Worm (Caenorhabditis elegans) whole organism, mixed stage, embryonic: ENCODE measurements around the gene mars-1.
A peak's percentile ranks its signal among the peaks of the same experiment; 100 is the strongest.

Experiments
- M03D4.4 ChIP-seq: sonication (generic microtip); optimal IDR thresholded peaks from 2 replicates; lab custom pipeline; 2017; ENCODE audit warnings: mild to moderate bottlenecking, missing genetic modification characterization, missing compliant biosample characterization
- bed-3 ChIP-seq: fragments of 200-800 bp; sonication (Bioruptor generic); optimal IDR thresholded peaks from 3 replicates; lab custom pipeline; 2018; ENCODE audit warnings: mild to moderate bottlenecking, missing genetic modification characterization, moderate library complexity, missing compliant biosample characterization
- blmp-1 ChIP-seq: fragments of 150-350 bp; optimal IDR thresholded peaks from 2 replicates; lab custom pipeline; 2014; ENCODE audit warnings: missing biosample characterization, missing genetic modification characterization
- ceh-39 ChIP-seq: fragments of 150-350 bp; optimal IDR thresholded peaks from 2 replicates; lab custom pipeline; 2014; ENCODE audit warnings: missing biosample characterization, missing genetic modification characterization
- ceh-43 ChIP-seq: fragments of 200-800 bp; sonication (Bioruptor generic); optimal IDR thresholded peaks from 2 replicates; lab custom pipeline; 2018; ENCODE audit warnings: mild to moderate bottlenecking, missing genetic modification characterization, moderate library complexity, missing compliant biosample characterization
- ceh-83 ChIP-seq: fragments of 200-800 bp; sonication (Bioruptor generic); optimal IDR thresholded peaks from 2 replicates; lab custom pipeline; 2018; ENCODE audit warnings: mild to moderate bottlenecking, missing genetic modification characterization, missing compliant biosample characterization
- ces-1 ChIP-seq: fragments of 150-350 bp; optimal IDR thresholded peaks from 2 replicates; lab custom pipeline; 2014; ENCODE audit warnings: missing biosample characterization, missing genetic modification reagents, missing genetic modification characterization
- cnd-1 ChIP-seq: fragments of 200-800 bp; sonication (Bioruptor generic); optimal IDR thresholded peaks from 2 replicates; lab custom pipeline; 2018; ENCODE audit warnings: mild to moderate bottlenecking, missing genetic modification characterization, missing compliant biosample characterization
- drap-1 ChIP-seq: fragments of 200-800 bp; sonication (Bioruptor generic); optimal IDR thresholded peaks from 3 replicates; lab custom pipeline; 2018; ENCODE audit warnings: mild to moderate bottlenecking, missing genetic modification characterization, missing compliant biosample characterization
- elt-1 ChIP-seq: sonication (generic microtip); optimal IDR thresholded peaks from 2 replicates; lab custom pipeline; 2017; ENCODE audit warnings: missing genetic modification characterization, mild to moderate bottlenecking, missing compliant biosample characterization, antibody characterized with exemption, moderate library complexity, borderline replicate concordance; ENCODE audit not compliant: insufficient read depth
- elt-3 ChIP-seq: fragments of 150-350 bp; optimal IDR thresholded peaks from 2 replicates; lab custom pipeline; 2014; ENCODE audit warnings: missing biosample characterization, missing genetic modification characterization
- flh-1 ChIP-seq: fragments of 200-800 bp; sonication (Bioruptor generic); optimal IDR thresholded peaks from 2 replicates; lab custom pipeline; 2018; ENCODE audit warnings: mild to moderate bottlenecking, missing genetic modification characterization, moderate library complexity, missing compliant biosample characterization
- ham-2 ChIP-seq: fragments of 200-800 bp; sonication (Bioruptor generic); optimal IDR thresholded peaks from 2 replicates; lab custom pipeline; 2018; ENCODE audit warnings: mild to moderate bottlenecking, missing genetic modification characterization, missing compliant biosample characterization
- hlh-1 ChIP-seq: fragments of 150-350 bp; optimal IDR thresholded peaks from 2 replicates; lab custom pipeline; 2014; ENCODE audit warnings: missing biosample characterization, missing genetic modification reagents, missing genetic modification characterization
- lin-13 ChIP-seq: fragments of 150-350 bp; optimal IDR thresholded peaks from 2 replicates; lab custom pipeline; 2014; ENCODE audit warnings: missing biosample characterization, missing genetic modification characterization
- lin-32 ChIP-seq: fragments of 200-800 bp; sonication (Bioruptor generic); optimal IDR thresholded peaks from 2 replicates; lab custom pipeline; 2018; ENCODE audit warnings: mild to moderate bottlenecking, missing genetic modification characterization, missing compliant biosample characterization
- lsy-2 ChIP-seq: fragments of 150-350 bp; optimal IDR thresholded peaks from 2 replicates; lab custom pipeline; 2014; ENCODE audit warnings: missing biosample characterization, missing genetic modification characterization
- mab-5 ChIP-seq: fragments of 150-350 bp; optimal IDR thresholded peaks from 2 replicates; lab custom pipeline; 2014; ENCODE audit warnings: missing biosample characterization, missing genetic modification characterization
- mep-1 ChIP-seq: fragments of 150-350 bp; optimal IDR thresholded peaks from 2 replicates; lab custom pipeline; 2017; ENCODE audit warnings: missing biosample characterization, missing genetic modification reagents, missing genetic modification characterization, inconsistent platforms
- mls-2 ChIP-seq: sonication (generic microtip); optimal IDR thresholded peaks from 2 replicates; lab custom pipeline; 2016; ENCODE audit warnings: mild to moderate bottlenecking, missing genetic modification characterization, moderate library complexity, missing compliant biosample characterization
- nhr-12 ChIP-seq: fragments of 150-350 bp; optimal IDR thresholded peaks from 2 replicates; lab custom pipeline; 2014; ENCODE audit warnings: missing biosample characterization, missing genetic modification characterization
- nhr-2 ChIP-seq: fragments of 150-350 bp; optimal IDR thresholded peaks from 2 replicates; lab custom pipeline; 2014; ENCODE audit warnings: missing biosample characterization, missing genetic modification characterization
- nhr-237 ChIP-seq: fragments of 150-350 bp; optimal IDR thresholded peaks from 2 replicates; lab custom pipeline; 2014; ENCODE audit warnings: missing biosample characterization, missing genetic modification characterization
- nhr-28 ChIP-seq: fragments of 150-350 bp; optimal IDR thresholded peaks from 2 replicates; lab custom pipeline; 2014; ENCODE audit warnings: missing biosample characterization, missing genetic modification characterization
- nhr-76 ChIP-seq: sonication (generic microtip); optimal IDR thresholded peaks from 2 replicates; lab custom pipeline; 2017; ENCODE audit warnings: missing biosample characterization, missing genetic modification characterization
- pha-4 ChIP-seq: fragments of 150-350 bp; optimal IDR thresholded peaks from 2 replicates; lab custom pipeline; 2018; ENCODE audit warnings: missing biosample characterization, missing genetic modification reagents, missing genetic modification characterization
- sem-2 ChIP-seq: fragments of 200-800 bp; sonication (Bioruptor generic); optimal IDR thresholded peaks from 2 replicates; lab custom pipeline; 2018; ENCODE audit warnings: mild to moderate bottlenecking, missing genetic modification characterization, missing compliant biosample characterization
- snpc-4 ChIP-seq: fragments of 150-350 bp; optimal IDR thresholded peaks from 2 replicates; lab custom pipeline; 2014; ENCODE audit warnings: missing biosample characterization, missing genetic modification characterization
- sptf-1 ChIP-seq: sonication (generic microtip); optimal IDR thresholded peaks from 2 replicates; lab custom pipeline; 2017; ENCODE audit warnings: mild to moderate bottlenecking, missing genetic modification characterization, moderate library complexity, missing compliant biosample characterization
- tbx-8 ChIP-seq: fragments of 200-800 bp; sonication (Bioruptor generic); optimal IDR thresholded peaks from 2 replicates; lab custom pipeline; 2018; ENCODE audit warnings: mild to moderate bottlenecking, missing genetic modification characterization, moderate library complexity, missing compliant biosample characterization
- unc-120 ChIP-seq: sonication (generic microtip); optimal IDR thresholded peaks from 2 replicates; lab custom pipeline; 2017; ENCODE audit warnings: missing genetic modification characterization, missing compliant biosample characterization; ENCODE audit not compliant: poor library complexity, severe bottlenecking
- unc-39 ChIP-seq: fragments of 150-350 bp; optimal IDR thresholded peaks from 2 replicates; lab custom pipeline; 2014; ENCODE audit warnings: missing biosample characterization, missing genetic modification characterization
- unc-62 ChIP-seq: fragments of 150-350 bp; optimal IDR thresholded peaks from 2 replicates; lab custom pipeline; 2014; ENCODE audit warnings: missing biosample characterization, missing genetic modification reagents, missing genetic modification characterization
- zip-8 ChIP-seq: fragments of 150-350 bp; optimal IDR thresholded peaks from 2 replicates; lab custom pipeline; 2014; ENCODE audit warnings: missing biosample characterization, missing genetic modification characterization
- ztf-11 ChIP-seq: fragments of 150-350 bp; optimal IDR thresholded peaks from 2 replicates; lab custom pipeline; 2014; ENCODE audit warnings: missing biosample characterization, missing genetic modification characterization

Gene mars-1

DNA sequence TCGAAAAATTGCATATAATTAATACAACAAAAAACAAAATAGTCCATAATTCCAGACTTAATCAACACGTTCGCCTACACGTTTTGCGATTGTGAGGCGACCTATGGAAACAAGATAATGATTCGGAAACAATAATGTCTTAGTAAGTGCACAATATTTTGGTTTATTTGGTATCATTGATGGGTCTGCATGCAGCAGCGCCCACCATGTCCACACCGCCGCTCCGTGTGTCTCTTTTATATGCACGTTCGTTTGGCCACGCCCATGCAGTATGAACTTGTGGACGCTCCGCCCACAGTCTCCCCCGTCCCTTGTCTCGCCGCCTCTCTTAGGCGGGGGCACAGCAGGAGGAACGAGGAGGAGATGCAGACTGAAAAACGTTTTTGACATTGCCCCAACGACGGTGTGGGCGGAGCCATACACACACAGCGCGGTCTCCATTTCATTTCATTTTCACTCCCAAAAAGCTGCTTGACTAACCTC lies 41.1 kb downstream of the mars-1 start, which contains the start of gene mig-38:
Gene mig-38 (plus strand): TSS at position 54 of the 483 bp plus-strand sequence.
- TF ChIP-seq unc-120 (tag; lab: Kevin White, UChicago) (peak; percentile 37), mab-5 (tag; lab: Kevin White, UChicago) (no peak), ztf-11 (tag; lab: Kevin White, UChicago) (no peak), cnd-1 (tag; lab: Kevin White, UChicago) (peak; percentile 13), snpc-4 (no peak), sptf-1 (tag; lab: Kevin White, UChicago) (peak; percentile 33), ces-1 (peak; percentile 40), nhr-12 (no peak), elt-3 (tag; lab: Kevin White, UChicago) (no peak), drap-1 (GFP tag; lab: Kevin White, UChicago) (peak; percentile 40)
- TF ChIP-seq, all 35 proteins: peak for 5

DNA sequence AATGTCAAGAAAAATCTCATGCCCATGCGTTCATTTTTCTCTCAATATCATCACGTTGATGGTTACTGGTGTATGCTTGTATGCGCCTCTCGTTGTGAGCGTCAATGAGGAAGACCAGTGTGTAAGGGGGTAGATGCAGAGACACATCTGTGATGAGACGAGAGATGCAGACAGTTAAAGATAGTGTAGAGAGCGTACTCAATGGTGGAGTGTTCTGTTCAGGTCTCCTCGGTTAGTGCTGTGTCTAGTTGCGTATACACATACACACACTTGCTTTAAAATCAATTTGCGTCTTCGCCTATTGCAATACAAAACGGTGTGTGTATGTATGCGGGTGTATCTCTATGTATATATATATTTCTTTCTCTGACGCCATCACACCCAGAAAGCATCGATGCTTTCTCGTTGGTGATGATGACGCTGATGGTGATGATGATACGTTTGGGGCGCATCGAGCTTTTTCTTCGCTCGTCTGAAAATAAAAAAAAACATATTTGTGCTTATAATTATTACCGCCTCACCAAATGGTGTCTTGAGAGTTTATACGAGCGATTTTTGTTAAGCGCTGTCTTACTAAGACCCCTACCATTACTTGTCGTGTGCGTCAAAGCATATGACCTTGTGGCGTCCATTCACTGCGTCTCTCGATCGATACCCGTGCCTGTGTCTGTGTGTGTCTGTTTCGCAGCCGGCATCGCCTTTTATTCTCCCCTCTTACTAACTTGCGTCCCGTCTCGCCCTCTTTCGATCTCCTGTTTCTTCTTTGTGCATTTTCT lies 41.7 kb downstream of the mars-1 start, which contains the start of gene F40F11.3:
Gene F40F11.3 (minus strand): TSS at position 589 of the 776 bp plus-strand sequence.
- TF ChIP-seq blmp-1 (tag; lab: Kevin White, UChicago) (no peak), tbx-8 (GFP tag; lab: Kevin White, UChicago) (no peak), flh-1 (GFP tag; lab: Kevin White, UChicago) (no peak), unc-120 (tag; lab: Kevin White, UChicago) (peak; percentile 43), elt-3 (tag; lab: Kevin White, UChicago) (no peak), lin-13 (peak; percentile 11), ham-2 (GFP tag; lab: Kevin White, UChicago) (peak; percentile 59), lsy-2 (tag; lab: Kevin White, UChicago) (no peak), hlh-1 (tag; lab: Kevin White, UChicago) (peak; percentile 64), ceh-43 (GFP tag; lab: Kevin White, UChicago) (no peak), pha-4 (tag; lab: Kevin White, UChicago) (peak; percentile 98), nhr-76 (no peak), bed-3 (GFP tag; lab: Kevin White, UChicago) (peak; percentile 24), ceh-83 (GFP tag; lab: Kevin White, UChicago) (no peak), sem-2 (GFP tag; lab: Kevin White, UChicago) (no peak), nhr-2 (tag; lab: Kevin White, UChicago) (peak; percentile 35), unc-62 (GFP tag; lab: Kevin White, UChicago) (peak; percentile 87), M03D4.4 (tag; lab: Kevin White, UChicago) (no peak), mep-1 (tag; lab: Kevin White, UChicago) (peak; percentile 79), nhr-12 (no peak), lin-32 (GFP tag; lab: Kevin White, UChicago) (peak; percentile 50), mab-5 (tag; lab: Kevin White, UChicago) (peak; percentile 12), nhr-28 (tag; lab: Kevin White, UChicago) (peak; percentile 15), snpc-4 (no peak), nhr-237 (peak; percentile 90), cnd-1 (tag; lab: Kevin White, UChicago) (peak; percentile 65), zip-8 (tag; lab: Kevin White, UChicago) (peak; percentile 32), elt-1 (tag; lab: Kevin White, UChicago) (no peak), sptf-1 (tag; lab: Kevin White, UChicago) (no peak), ztf-11 (tag; lab: Kevin White, UChicago) (no peak), mls-2 (tag; lab: Kevin White, UChicago) (peak; percentile 45), drap-1 (GFP tag; lab: Kevin White, UChicago) (peak; percentile 58), ces-1 (peak; percentile 96), ceh-39 (tag; lab: Kevin White, UChicago) (peak; percentile 53), unc-39 (tag; lab: Kevin White, UChicago) (no peak)

DNA sequence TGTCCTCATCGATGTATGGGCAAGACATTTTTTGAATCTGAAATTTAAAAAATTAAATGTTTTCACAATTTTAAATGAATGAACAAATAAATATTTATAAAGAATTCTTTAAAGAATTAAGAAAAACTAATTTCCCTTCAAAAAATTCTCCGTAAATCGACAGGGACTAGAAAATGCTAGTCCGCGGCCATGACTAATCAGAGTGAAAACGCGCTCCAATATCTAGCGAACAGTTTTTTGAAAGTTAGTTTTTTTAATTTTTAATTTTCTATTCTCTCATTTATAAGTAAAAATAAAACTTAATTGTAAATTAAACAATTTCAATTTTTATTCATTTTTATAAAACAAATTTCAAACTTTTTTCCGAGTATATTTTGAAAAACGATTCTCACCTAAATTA lies 42.5 kb downstream of the mars-1 start:
- TF ChIP-seq ces-1 (peak; percentile 10), mep-1 (tag; lab: Kevin White, UChicago) (peak; percentile 8), unc-39 (tag; lab: Kevin White, UChicago) (no peak), ceh-43 (GFP tag; lab: Kevin White, UChicago) (no peak), lsy-2 (tag; lab: Kevin White, UChicago) (peak; percentile 6), sptf-1 (tag; lab: Kevin White, UChicago) (peak; percentile 24)
